Worm (Caenorhabditis elegans) whole organism, L4 larva: ENCODE results near the gene W02A2.9.

Experiments
- F10B5.3 ChIP-seq: sonication (generic microtip); optimal IDR thresholded peaks from 2 replicates; lab custom pipeline; 2016; ENCODE audit warnings: mild to moderate bottlenecking, missing genetic modification characterization, missing compliant biosample characterization
- F26F4.8 ChIP-seq: fragments of 200-800 bp; sonication (Bioruptor generic); conservative IDR thresholded peaks from 2 replicates; pipeline ENCODE4 v1.3.6; 2022; ENCODE audit warnings: missing genetic modification characterization, missing compliant biosample characterization
- F37D6.2 ChIP-seq: sonication (generic microtip); optimal IDR thresholded peaks from 2 replicates; lab custom pipeline; 2016; ENCODE audit warnings: mild to moderate bottlenecking, missing genetic modification characterization, missing compliant biosample characterization
- F44E2.7 ChIP-seq: fragments of 200-800 bp; sonication (Bioruptor generic); IDR thresholded peaks from 2 replicates; pipeline ENCODE4 v2.1.2; 2022; ENCODE audit warnings: missing genetic modification characterization, missing compliant biosample characterization
- R02D3.7 ChIP-seq: fragments of 150-350 bp; sonication (generic microtip); optimal IDR thresholded peaks from 3 replicates; lab custom pipeline; 2014; ENCODE audit warnings: missing biosample characterization, missing genetic modification characterization
- T26A8.4 ChIP-seq: fragments of 200-800 bp; sonication (Bioruptor generic); IDR thresholded peaks from 2 replicates; pipeline ENCODE4 v1.3.6; 2022; ENCODE audit warnings: missing genetic modification characterization, missing compliant biosample characterization
- Y105C5A.15 ChIP-seq: fragments of 200-800 bp; sonication (Bioruptor generic); IDR thresholded peaks from 2 replicates; pipeline ENCODE4 v1.3.6; 2022; ENCODE audit warnings: missing genetic modification characterization, missing compliant biosample characterization
- ZK337.2 ChIP-seq: fragments of 200-800 bp; sonication (Bioruptor generic); IDR thresholded peaks from 2 replicates; pipeline ENCODE4 v1.3.6; 2022; ENCODE audit warnings: missing genetic modification reagents, missing genetic modification characterization, missing compliant biosample characterization
- aha-1 ChIP-seq: fragments of 150-350 bp; peaks from one replicate; lab custom pipeline; 2014; ENCODE audit warnings: missing biosample characterization, missing genetic modification characterization
- ceh-20 ChIP-seq: fragments of 200-800 bp; sonication (Bioruptor generic); IDR thresholded peaks from 2 replicates; pipeline ENCODE4 v1.3.6; 2022; ENCODE audit warnings: missing genetic modification reagents, missing genetic modification characterization, missing compliant biosample characterization
- ceh-62 ChIP-seq: sonication (generic microtip); optimal IDR thresholded peaks from 2 replicates; lab custom pipeline; 2017; ENCODE audit warnings: missing biosample characterization, missing genetic modification characterization
- ceh-82 ChIP-seq: sonication (generic microtip); optimal IDR thresholded peaks from 2 replicates; lab custom pipeline; 2017; ENCODE audit warnings: missing biosample characterization, missing genetic modification characterization
- daf-16 ChIP-seq, 3 experiments: sonication (generic microtip); optimal IDR thresholded peaks; 2 replicates each; lab custom pipeline; 2016 to 2017; ENCODE audit warnings: missing genetic modification characterization in 3 of 3, missing genetic modification reagents in 3 of 3, mild to moderate bottlenecking in 2 of 3, missing compliant biosample characterization in 2 of 3, missing biosample characterization in 1 of 3, moderate library complexity in 1 of 3
- daf-19 ChIP-seq: fragments of 200-800 bp; sonication (Bioruptor generic); conservative IDR thresholded peaks from 2 replicates; pipeline ENCODE4 v1.3.6; 2022; ENCODE audit warnings: missing genetic modification characterization, missing compliant biosample characterization
- dmd-6 ChIP-seq: fragments of 200-800 bp; sonication (Bioruptor generic); IDR thresholded peaks from 2 replicates; pipeline ENCODE4 v1.3.6; 2022; ENCODE audit warnings: missing genetic modification reagents, missing genetic modification characterization, missing compliant biosample characterization
- dpl-1 ChIP-seq: fragments of 150-350 bp; optimal IDR thresholded peaks from 2 replicates; lab custom pipeline; 2014; ENCODE audit warnings: missing biosample characterization, missing genetic modification reagents, missing genetic modification characterization
- dve-1 ChIP-seq: sonication (generic microtip); optimal IDR thresholded peaks from 2 replicates; lab custom pipeline; 2017; ENCODE audit warnings: antibody characterized with exemption, mild to moderate bottlenecking, missing genetic modification characterization, missing compliant biosample characterization; ENCODE audit not compliant: insufficient read depth
- egl-27 ChIP-seq: sonication (generic microtip); optimal IDR thresholded peaks from 3 replicates; lab custom pipeline; 2017; ENCODE audit warnings: missing biosample characterization, missing genetic modification reagents, missing genetic modification characterization
- fkh-10 ChIP-seq: fragments of 150-350 bp; optimal IDR thresholded peaks from 2 replicates; lab custom pipeline; 2014; ENCODE audit warnings: missing biosample characterization, missing genetic modification reagents, missing genetic modification characterization
- hif-1 ChIP-seq, 2 experiments: sonication (generic microtip); optimal IDR thresholded peaks; 2 replicates each; lab custom pipeline; 2016 to 2017; ENCODE audit warnings: missing compliant biosample characterization in 2 of 2, missing genetic modification characterization in 2 of 2, missing genetic modification reagents in 2 of 2, missing genotype in 2 of 2, mild to moderate bottlenecking in 1 of 2
- hlh-11 ChIP-seq: fragments of 200-800 bp; sonication (Bioruptor generic); optimal IDR thresholded peaks from 2 replicates; lab custom pipeline; 2018; ENCODE audit warnings: mild to moderate bottlenecking, missing genetic modification characterization, missing compliant biosample characterization
- hlh-30 ChIP-seq: sonication (generic microtip); optimal IDR thresholded peaks from 2 replicates; lab custom pipeline; 2017; ENCODE audit warnings: antibody characterized with exemption, mild to moderate bottlenecking, missing genetic modification characterization, missing compliant biosample characterization; ENCODE audit not compliant: insufficient read depth
- hmg-1.1 ChIP-seq: fragments of 200-800 bp; sonication (Bioruptor generic); IDR thresholded peaks from 2 replicates; pipeline ENCODE4 v1.3.6; 2022; ENCODE audit warnings: missing genetic modification reagents, missing genetic modification characterization, missing compliant biosample characterization
- jun-1 ChIP-seq: fragments of 150-350 bp; optimal IDR thresholded peaks from 2 replicates; lab custom pipeline; 2014; ENCODE audit warnings: missing biosample characterization, missing genetic modification reagents, missing genetic modification characterization
- lin-13 ChIP-seq: fragments of 150-350 bp; optimal IDR thresholded peaks from 2 replicates; lab custom pipeline; 2014; ENCODE audit warnings: missing biosample characterization, missing genetic modification reagents, missing genetic modification characterization
- lin-38 ChIP-seq: fragments of 200-800 bp; sonication (Bioruptor generic); IDR thresholded peaks from 2 replicates; pipeline ENCODE4 v1.3.6; 2022; ENCODE audit warnings: missing genetic modification reagents, missing genetic modification characterization, missing compliant biosample characterization
- lsy-2 ChIP-seq, 2 experiments: fragments of 150-350 bp in 1 of 2; sonication (generic microtip) in 1 of 2; optimal IDR thresholded peaks; 2 replicates each; lab custom pipeline; 2014 to 2017; ENCODE audit warnings: missing biosample characterization in 2 of 2, missing genetic modification characterization in 2 of 2
- mdl-1 ChIP-seq, 2 experiments: fragments of 150-350 bp in 1 of 2; sonication (generic microtip) in 1 of 2; optimal IDR thresholded peaks; 2 replicates each; lab custom pipeline; 2014 to 2017; ENCODE audit warnings: missing biosample characterization in 2 of 2, missing genetic modification characterization in 2 of 2
- mep-1 ChIP-seq: fragments of 150-350 bp; sonication (generic microtip); optimal IDR thresholded peaks from 3 replicates; lab custom pipeline; 2014; ENCODE audit warnings: missing biosample characterization, missing genetic modification characterization
- mes-2 ChIP-seq: sonication (generic microtip); optimal IDR thresholded peaks from 2 replicates; lab custom pipeline; 2016; ENCODE audit warnings: missing genotype, mild to moderate bottlenecking, missing genetic modification characterization, missing compliant biosample characterization; ENCODE audit not compliant: poor library complexity, severe bottlenecking
- nhr-25 ChIP-seq: sonication (generic microtip); optimal IDR thresholded peaks from 2 replicates; lab custom pipeline; 2017; ENCODE audit warnings: missing genetic modification characterization, mild to moderate bottlenecking, missing compliant biosample characterization, antibody characterized with exemption, moderate library complexity, borderline replicate concordance; ENCODE audit not compliant: insufficient read depth
- nhr-28 ChIP-seq: fragments of 150-350 bp; optimal IDR thresholded peaks from 2 replicates; lab custom pipeline; 2014; ENCODE audit warnings: missing biosample characterization, missing genetic modification characterization
- nhr-42 ChIP-seq: fragments of 200-800 bp; sonication (Bioruptor generic); IDR thresholded peaks from 2 replicates; pipeline ENCODE4 v1.3.6; 2022; ENCODE audit warnings: missing genetic modification characterization, missing compliant biosample characterization
- nhr-6 ChIP-seq: fragments of 150-350 bp; optimal IDR thresholded peaks from 2 replicates; lab custom pipeline; 2014; ENCODE audit warnings: missing biosample characterization, missing genetic modification characterization
- php-3 ChIP-seq: fragments of 200-800 bp; sonication (Bioruptor generic); IDR thresholded peaks from 2 replicates; pipeline ENCODE4 v1.3.6; 2022; ENCODE audit warnings: missing genetic modification reagents, missing genetic modification characterization, missing compliant biosample characterization
- skn-1 ChIP-seq: fragments of 150-350 bp; optimal IDR thresholded peaks from 2 replicates; lab custom pipeline; 2014; ENCODE audit warnings: missing biosample characterization, missing genetic modification characterization
- snpc-1.2 ChIP-seq: fragments of 200-800 bp; sonication (Bioruptor generic); IDR thresholded peaks from 2 replicates; pipeline ENCODE4 v1.3.6; 2022; ENCODE audit warnings: missing genetic modification reagents, missing genetic modification characterization, missing compliant biosample characterization
- spr-3 ChIP-seq: fragments of 200-800 bp; sonication (Bioruptor generic); optimal IDR thresholded peaks from 2 replicates; lab custom pipeline; 2018; ENCODE audit warnings: mild to moderate bottlenecking, missing genetic modification characterization, missing compliant biosample characterization
- tag-97 ChIP-seq: fragments of 200-800 bp; sonication (Bioruptor generic); IDR thresholded peaks from 2 replicates; pipeline ENCODE4 v1.3.6; 2022; ENCODE audit warnings: missing genetic modification characterization, missing compliant biosample characterization
- unc-130 ChIP-seq: sonication (generic microtip); optimal IDR thresholded peaks from 2 replicates; lab custom pipeline; 2016; ENCODE audit warnings: missing genetic modification reagents, missing genetic modification characterization, missing compliant biosample characterization
- unc-39 ChIP-seq: sonication (generic microtip); optimal IDR thresholded peaks from 2 replicates; lab custom pipeline; 2017; ENCODE audit warnings: missing biosample characterization, missing genetic modification characterization
- zfp-3 ChIP-seq: fragments of 200-800 bp; sonication (Bioruptor generic); conservative IDR thresholded peaks from 2 replicates; pipeline ENCODE4 v1.3.6; 2022; ENCODE audit warnings: missing genetic modification reagents, missing genetic modification characterization, missing compliant biosample characterization

Gene W02A2.9

ce11 chrIV:13297746-13298145, 49.7 kb upstream of the W02A2.9 start, which contains the start of the genes Y67H2A.2 and micu-1 (continued):
- TF ChIP-seq fkh-10 = peak; percentile 62
- TF ChIP-seq T26A8.4 = no peak
- no peak for TF ChIP-seq ZK337.2 (GFP tag; lab: Robert Waterston, UW)
- TF ChIP-seq nhr-42 = no peak
- TF ChIP-seq dpl-1 (GFP tag; lab: Kevin White, UChicago) = peak; percentile 40
- no peak for TF ChIP-seq php-3 (GFP tag; lab: Robert Waterston, UW)
- TF ChIP-seq hif-1 (tag; optimal IDR thresholded peaks at IDR 0.05; lab: Kevin White, UChicago) = peak in 1 of 2 experiments; percentile 29
- peak; percentile 99 for TF ChIP-seq lin-38 (GFP tag; lab: Robert Waterston, UW)
- TF ChIP-seq spr-3 (GFP tag; lab: Kevin White, UChicago) = peak; percentile 41
- peak; percentile 11 for TF ChIP-seq unc-130 (GFP tag; lab: Kevin White, UChicago)
- TF ChIP-seq mes-2 (tag; lab: Kevin White, UChicago) = peak; percentile 83
- peak; percentile 0 for TF ChIP-seq lin-13 (GFP tag; lab: Kevin White, UChicago)
- TF ChIP-seq unc-39 (tag; lab: Kevin White, UChicago) = no peak
- TF ChIP-seq zfp-3 (GFP tag; lab: Robert Waterston, UW) = peak; percentile 25; the same call in 1 of the 2 replicates
- TF ChIP-seq hlh-11 = peak; percentile 49
- peak; percentile 57 for TF ChIP-seq dmd-6 (GFP tag; lab: Robert Waterston, UW)
- peak; percentile 98 for TF ChIP-seq aha-1 (tag; lab: Kevin White, UChicago)
- peak; percentile 7 for TF ChIP-seq nhr-6
- TF ChIP-seq nhr-25 (tag; lab: Kevin White, UChicago) = no peak
- no peak for TF ChIP-seq skn-1
- TF ChIP-seq hlh-30 (tag; lab: Kevin White, UChicago) = peak; percentile 45
- TF ChIP-seq daf-19 (GFP tag; lab: Robert Waterston, UW) = no peak
- TF ChIP-seq F10B5.3 = no peak
- no peak for TF ChIP-seq ceh-82
- TF ChIP-seq jun-1 (tag; lab: Kevin White, UChicago) = no peak
- TF ChIP-seq mdl-1 (tag; optimal IDR thresholded peaks at IDR 0.05; lab: Kevin White, UChicago) = no peak
- no peak for TF ChIP-seq R02D3.7 (tag; lab: Kevin White, UChicago)
- peak; percentile 23 for TF ChIP-seq nhr-28 (tag; lab: Kevin White, UChicago)
- no peak for TF ChIP-seq F44E2.7 (GFP tag; lab: Robert Waterston, UW)
- TF ChIP-seq lsy-2 (tag; optimal IDR thresholded peaks at IDR 0.05; lab: Kevin White, UChicago) = peak; percentile 38 to 73
- TF ChIP-seq tag-97 (GFP tag; lab: Robert Waterston, UW) = no peak
- TF ChIP-seq mep-1 = peak; percentile 57
- TF ChIP-seq F37D6.2 = peak; percentile 5
- no peak for TF ChIP-seq ceh-62 (tag; lab: Kevin White, UChicago)
- no peak for TF ChIP-seq snpc-1.2
- 0 out of 2 replicates have a peak, but pooled peaks have one; percentile 34 for TF ChIP-seq ceh-20 (GFP tag; lab: Robert Waterston, UW)
- TF ChIP-seq daf-16 (GFP tag; optimal IDR thresholded peaks at IDR 0.05; lab: Kevin White, UChicago) = no peak
- peak; percentile 20 for TF ChIP-seq daf-16 (tag; optimal IDR thresholded peaks at IDR 0.05; lab: Kevin White, UChicago)
- no peak for TF ChIP-seq F26F4.8
- TF ChIP-seq egl-27 = no peak
- TF ChIP-seq dve-1 (tag; lab: Kevin White, UChicago) = peak; percentile 31
- TF ChIP-seq hmg-1.1 = peak; percentile 70
- no peak for TF ChIP-seq Y105C5A.15 (GFP tag; lab: Robert Waterston, UW)
